Fruit fly (Drosophila melanogaster): ENCODE data around the gene alpha-Man-IIa.

alpha-Man-IIa gene

DNA sequence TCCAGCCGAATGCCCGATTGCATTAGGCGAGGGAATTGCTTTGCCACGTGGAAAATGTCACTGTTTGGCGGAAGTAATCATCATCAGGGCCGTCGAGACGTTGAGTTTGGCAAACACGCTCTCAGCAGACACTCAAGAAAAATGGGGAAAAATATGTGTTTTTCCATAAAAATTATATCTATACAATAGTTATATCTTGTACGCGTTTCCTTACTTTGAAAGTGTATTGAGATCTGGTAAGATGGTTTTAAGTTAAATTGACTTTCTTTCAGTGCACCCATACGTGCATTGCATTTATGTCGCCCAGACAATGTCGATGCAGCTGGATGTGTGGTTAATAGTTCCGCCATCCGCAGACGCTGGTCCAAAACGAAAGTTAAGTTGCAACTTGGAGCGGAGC, 26.4 kb upstream of the alpha-Man-IIa start:
- no peak for TF ChIP-seq tj (GFP tag; optimal IDR thresholded peaks at IDR 0.05)
- no peak for TF ChIP-seq kay (GFP tag; ENCODE audit: borderline replicate concordance)
- TF ChIP-seq ovo (GFP tag; optimal IDR thresholded peaks at IDR 0.05) = no peak
- TF ChIP-seq pad (GFP tag; optimal IDR thresholded peaks at IDR 0.05) = no peak
- TF ChIP-seq Crg-1 (GFP tag; optimal IDR thresholded peaks at IDR 0.05) = no peak
- no peak for TF ChIP-seq CG1620 (GFP tag; optimal IDR thresholded peaks at IDR 0.05)
- no peak for TF ChIP-seq Hr96 (GFP tag; optimal IDR thresholded peaks at IDR 0.05)
- TF ChIP-seq Clk (GFP tag; optimal IDR thresholded peaks at IDR 0.05) = no peak
- no peak for TF ChIP-seq CG14711 (tag; optimal IDR thresholded peaks at IDR 0.05)
- TF ChIP-seq CG12768 (GFP tag; optimal IDR thresholded peaks at IDR 0.05) = no peak
- TF ChIP-seq CG11617 (GFP tag; optimal IDR thresholded peaks at IDR 0.05) = no peak
- no peak for TF ChIP-seq bab1 (GFP tag; optimal IDR thresholded peaks at IDR 0.05)
- TF ChIP-seq cic (GFP tag; optimal IDR thresholded peaks at IDR 0.05) = no peak
- TF ChIP-seq CG33017 (tag; optimal IDR thresholded peaks at IDR 0.05) = no peak
- TF ChIP-seq cnc (optimal IDR thresholded peaks at IDR 0.05) = no peak

dm6 chr3R:9387634-9388033, 24.7 kb upstream of the alpha-Man-IIa start:
- TF ChIP-seq cic (GFP tag; optimal IDR thresholded peaks at IDR 0.05) = peak; percentile 79
- no peak for TF ChIP-seq toe (GFP tag; optimal IDR thresholded peaks at IDR 0.05)
- peak; percentile 46 for TF ChIP-seq Mnt (GFP tag; optimal IDR thresholded peaks at IDR 0.05)

- TF ChIP-seq CG11617 (GFP tag; optimal IDR thresholded peaks at IDR 0.05) (no peak), kay (GFP tag; ENCODE audit: borderline replicate concordance) (peak; percentile 50)
Measured at dm6 chr3R:9388321-9388720, 24.0 kb upstream of the alpha-Man-IIa start.

DNA sequence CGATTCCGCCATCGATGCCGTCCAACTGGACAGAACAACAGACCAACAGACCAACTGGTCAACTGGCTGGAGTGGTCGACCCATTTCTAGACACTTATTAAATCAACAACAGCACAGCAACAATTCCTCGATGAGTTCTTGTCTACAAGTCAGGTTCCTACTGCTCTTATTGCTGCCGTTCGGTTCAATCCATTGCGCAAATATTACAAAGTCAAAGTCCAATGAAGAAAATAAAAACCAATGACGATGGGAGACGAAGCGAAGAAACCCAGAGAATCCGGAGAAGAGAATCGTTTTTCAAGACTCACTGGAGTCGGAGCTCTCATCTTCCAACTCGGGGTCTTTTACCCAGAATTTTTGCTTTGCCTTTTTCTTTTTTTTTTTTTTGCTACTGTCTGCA, 23.4 kb upstream of the alpha-Man-IIa start:
- no peak for TF ChIP-seq Mnt (GFP tag; optimal IDR thresholded peaks at IDR 0.05)
- TF ChIP-seq Crg-1 (GFP tag; optimal IDR thresholded peaks at IDR 0.05) = no peak
- TF ChIP-seq pad (GFP tag; optimal IDR thresholded peaks at IDR 0.05) = no peak
- TF ChIP-seq tj (GFP tag; optimal IDR thresholded peaks at IDR 0.05) = peak; percentile 59
- TF ChIP-seq cic (GFP tag; optimal IDR thresholded peaks at IDR 0.05) = no peak
- TF ChIP-seq Clk (GFP tag; optimal IDR thresholded peaks at IDR 0.05) = no peak
- no peak for TF ChIP-seq CG14711 (tag; optimal IDR thresholded peaks at IDR 0.05)

- TF ChIP-seq CG11617 (GFP tag; optimal IDR thresholded peaks at IDR 0.05) = no peak
Measured at dm6 chr3R:9390201-9390600, 22.1 kb upstream of the alpha-Man-IIa start.

dm6 chr3R:9392421-9392820, 19.9 kb upstream of the alpha-Man-IIa start:
- no peak for TF ChIP-seq CG14711 (tag; optimal IDR thresholded peaks at IDR 0.05)
- TF ChIP-seq Crg-1 (GFP tag; optimal IDR thresholded peaks at IDR 0.05) = no peak
- TF ChIP-seq CG33017 (tag; optimal IDR thresholded peaks at IDR 0.05) = no peak

DNA sequence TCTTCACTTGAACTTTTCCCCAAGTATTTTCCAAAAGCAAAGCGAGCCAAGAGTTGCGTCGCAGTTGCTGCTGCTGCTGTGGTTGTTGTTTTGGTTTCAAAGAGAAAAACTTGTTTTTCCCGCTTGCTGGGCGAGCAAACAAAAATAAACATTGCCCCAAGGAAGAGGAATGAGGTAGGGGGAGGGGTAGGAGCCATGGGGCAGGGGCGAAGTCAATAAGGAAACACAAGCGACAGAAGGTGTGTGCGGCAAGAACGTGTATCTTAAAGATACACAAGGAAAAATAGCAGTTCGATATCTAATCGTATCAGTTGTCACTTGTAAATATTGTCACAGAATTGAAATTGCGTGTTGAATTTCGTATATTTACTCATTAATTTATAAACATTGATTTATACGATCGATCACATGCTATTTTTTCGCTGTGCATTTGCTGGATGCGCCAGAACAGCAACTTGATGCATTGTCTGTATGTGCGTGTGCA, 18.8 kb upstream of the alpha-Man-IIa start:
- TF ChIP-seq tj (GFP tag; optimal IDR thresholded peaks at IDR 0.05) = no peak
- TF ChIP-seq CG14711 (tag; optimal IDR thresholded peaks at IDR 0.05) = peak; percentile 29
- no peak for TF ChIP-seq ovo (GFP tag; optimal IDR thresholded peaks at IDR 0.05)

- TF ChIP-seq kay (GFP tag; ENCODE audit: borderline replicate concordance) = no peak
- no peak for TF ChIP-seq cic (GFP tag; optimal IDR thresholded peaks at IDR 0.05)
- TF ChIP-seq CG11617 (GFP tag; optimal IDR thresholded peaks at IDR 0.05) = peak; percentile 25
- TF ChIP-seq CG33017 (tag; optimal IDR thresholded peaks at IDR 0.05) = peak; percentile 26
- TF ChIP-seq pad (GFP tag; optimal IDR thresholded peaks at IDR 0.05) = no peak
- peak; percentile 22 for TF ChIP-seq bab1 (GFP tag; optimal IDR thresholded peaks at IDR 0.05)
- peak; percentile 45 for TF ChIP-seq tj (GFP tag; optimal IDR thresholded peaks at IDR 0.05)
- TF ChIP-seq CG5204 (GFP tag; optimal IDR thresholded peaks at IDR 0.05) = no peak
- no peak for TF ChIP-seq Crg-1 (GFP tag; optimal IDR thresholded peaks at IDR 0.05)
- no peak for TF ChIP-seq ovo (GFP tag; optimal IDR thresholded peaks at IDR 0.05)
- peak; percentile 14 for TF ChIP-seq CG1620 (GFP tag; optimal IDR thresholded peaks at IDR 0.05)
- peak; percentile 28 for TF ChIP-seq CG7101 (tag; optimal IDR thresholded peaks at IDR 0.05)
- TF ChIP-seq Mnt (GFP tag; optimal IDR thresholded peaks at IDR 0.05) = peak; percentile 60
- no peak for TF ChIP-seq cnc (optimal IDR thresholded peaks at IDR 0.05)
- TF ChIP-seq Hr96 (GFP tag; optimal IDR thresholded peaks at IDR 0.05) = peak; percentile 35
- TF ChIP-seq Clk (GFP tag; optimal IDR thresholded peaks at IDR 0.05) = no peak
- no peak for TF ChIP-seq CG14711 (tag; optimal IDR thresholded peaks at IDR 0.05)
- peak; percentile 28 for TF ChIP-seq CG7045 (GFP tag; optimal IDR thresholded peaks at IDR 0.05)
- peak; percentile 36 for TF ChIP-seq CG12768 (GFP tag; optimal IDR thresholded peaks at IDR 0.05)
- TF ChIP-seq toe (GFP tag; optimal IDR thresholded peaks at IDR 0.05) = peak; percentile 25
Measured at dm6 chr3R:9394385-9395042, 17.8 kb upstream of the alpha-Man-IIa start, which contains the start of gene FER. Gene FER (minus strand): TSS chr3R:9394546.
